Fruit fly (Drosophila melanogaster) whole organism, embryonic: ENCODE measurements around the gene CG33631.
A peak's percentile ranks its signal among the peaks of the same experiment; 100 is the strongest.

Experiments used
- ATbp ChIP-seq: fragments of 200-800 bp; sonication (Bioruptor generic); optimal IDR thresholded peaks from 2 replicates; lab custom pipeline; 2017; ENCODE audit warnings: missing biosample characterization, mild to moderate bottlenecking, missing genetic modification characterization, missing genetic modification reagents
- Ada2b ChIP-seq: fragments of 200-800 bp; sonication (Bioruptor generic); IDR thresholded peaks from 2 replicates; pipeline ENCODE4 v1.3.6; 2022; ENCODE audit warnings: missing biosample characterization, missing genetic modification characterization
- CG10209 ChIP-seq: fragments of 200-800 bp; sonication (Bioruptor generic); optimal IDR thresholded peaks from 3 replicates; lab custom pipeline; 2017; ENCODE audit warnings: missing biosample characterization, mild to moderate bottlenecking, missing genetic modification characterization, missing genetic modification reagents
- CG10321 ChIP-seq: fragments of 200-800 bp; sonication (Bioruptor generic); IDR thresholded peaks from 2 replicates; pipeline ENCODE4 v1.3.6; 2022; ENCODE audit warnings: missing biosample characterization, missing genetic modification characterization
- CG10543 ChIP-seq: fragments of 200-800 bp; sonication (Bioruptor generic); optimal IDR thresholded peaks from 3 replicates; lab custom pipeline; 2017; ENCODE audit warnings: missing biosample characterization, mild to moderate bottlenecking, missing genetic modification characterization, moderate library complexity
- CG10959 ChIP-seq: fragments of 200-800 bp; sonication (Bioruptor generic); IDR thresholded peaks from 2 replicates; pipeline ENCODE4 v1.3.6; 2022; ENCODE audit warnings: missing biosample characterization, missing genetic modification characterization
- CG11247 ChIP-seq: fragments of 200-800 bp; sonication (Bioruptor generic); IDR thresholded peaks from 2 replicates; pipeline ENCODE4 v1.3.6; 2022; ENCODE audit warnings: missing biosample characterization, missing genetic modification characterization
- CG16779 ChIP-seq: fragments of 200-800 bp; sonication (Bioruptor generic); IDR thresholded peaks from 2 replicates; pipeline ENCODE4 v1.3.6; 2022; ENCODE audit warnings: missing biosample characterization, missing genetic modification characterization
- CG18011 ChIP-seq: fragments of 200-800 bp; sonication (Bioruptor generic); optimal IDR thresholded peaks from 2 replicates; lab custom pipeline; 2017; ENCODE audit warnings: missing biosample characterization, missing genetic modification characterization, mild to moderate bottlenecking, moderate library complexity, missing genotype
- CG18476 ChIP-seq: fragments of 200-800 bp; sonication (Bioruptor generic); optimal IDR thresholded peaks from 2 replicates; lab custom pipeline; 2016; ENCODE audit warnings: missing biosample characterization, mild to moderate bottlenecking, missing genetic modification characterization
- CG2120 ChIP-seq: fragments of 200-800 bp; sonication (Bioruptor generic); optimal IDR thresholded peaks from 3 replicates; lab custom pipeline; 2016; ENCODE audit warnings: missing biosample characterization, missing genetic modification characterization
- CG2202 ChIP-seq: fragments of 200-800 bp; sonication (Bioruptor generic); optimal IDR thresholded peaks from 2 replicates; lab custom pipeline; 2018; ENCODE audit warnings: missing biosample characterization, mild to moderate bottlenecking, missing genetic modification characterization
- CG2678 ChIP-seq: fragments of 200-800 bp; sonication (Bioruptor generic); optimal IDR thresholded peaks from 3 replicates; lab custom pipeline; 2019; ENCODE audit warnings: missing biosample characterization, mild to moderate bottlenecking, missing genetic modification characterization, moderate library complexity
- CG32532 ChIP-seq: fragments of 200-800 bp; sonication (Bioruptor generic); IDR thresholded peaks from 2 replicates; pipeline ENCODE4 v1.3.6; 2022; ENCODE audit warnings: missing biosample characterization, missing genetic modification characterization
- CG34376 ChIP-seq: fragments of 200-800 bp; sonication (Bioruptor generic); optimal IDR thresholded peaks from 2 replicates; lab custom pipeline; 2018; ENCODE audit warnings: missing biosample characterization, mild to moderate bottlenecking, missing genetic modification characterization
- CG7556 ChIP-seq: fragments of 200-800 bp; sonication (Bioruptor generic); optimal IDR thresholded peaks from 2 replicates; lab custom pipeline; 2017; ENCODE audit warnings: missing biosample characterization, mild to moderate bottlenecking, missing genetic modification characterization
- CG8281 ChIP-seq: fragments of 200-800 bp; sonication (Bioruptor generic); optimal IDR thresholded peaks from 2 replicates; lab custom pipeline; 2018; ENCODE audit warnings: missing biosample characterization, mild to moderate bottlenecking, missing genetic modification characterization, moderate library complexity
- CrebB ChIP-seq: fragments of 200-800 bp; sonication (Bioruptor generic); optimal IDR thresholded peaks from 3 replicates; lab custom pipeline; 2018; ENCODE audit warnings: missing biosample characterization, mild to moderate bottlenecking, missing genetic modification characterization
- Deaf1 ChIP-seq: fragments of 200-800 bp; optimal IDR thresholded peaks from 3 replicates; lab custom pipeline; 2019; ENCODE audit warnings: missing biosample characterization, mild to moderate bottlenecking, missing genetic modification characterization, moderate library complexity
- GATAe ChIP-seq: fragments of 200-800 bp; sonication (Bioruptor generic); conservative IDR thresholded peaks from 2 replicates; pipeline ENCODE4 v1.3.6; 2022; ENCODE audit warnings: missing biosample characterization, missing genetic modification characterization
- Gsc ChIP-seq: fragments of 200-800 bp; sonication (Bioruptor generic); IDR thresholded peaks from 2 replicates; pipeline ENCODE4 v1.3.6; 2022; ENCODE audit warnings: missing biosample characterization, missing genetic modification characterization
- Xbp1 ChIP-seq: fragments of 200-800 bp; sonication (Bioruptor generic); optimal IDR thresholded peaks from 3 replicates; lab custom pipeline; 2016; ENCODE audit warnings: missing biosample characterization, mild to moderate bottlenecking, missing genetic modification characterization
- aop ChIP-seq: fragments of 200-800 bp; sonication (Bioruptor generic); IDR thresholded peaks from 2 replicates; pipeline ENCODE4 v1.3.6; 2022; ENCODE audit warnings: missing biosample characterization, missing genetic modification characterization
- bcd ChIP-seq: fragments of 200-800 bp; sonication (Bioruptor generic); optimal IDR thresholded peaks from 2 replicates; lab custom pipeline; 2017; ENCODE audit warnings: missing biosample characterization, mild to moderate bottlenecking, missing genetic modification characterization
- bowl ChIP-seq: fragments of 200-800 bp; sonication (Bioruptor generic); IDR thresholded peaks from 2 replicates; pipeline ENCODE4 v1.3.6; 2022; ENCODE audit warnings: missing biosample characterization, missing genetic modification characterization
- btn ChIP-seq: fragments of 200-800 bp; sonication (Bioruptor generic); optimal IDR thresholded peaks from 2 replicates; lab custom pipeline; 2016; ENCODE audit warnings: missing biosample characterization, missing genetic modification characterization
- disco-r ChIP-seq: fragments of 200-800 bp; sonication (Bioruptor generic); optimal IDR thresholded peaks from 2 replicates; lab custom pipeline; 2016; ENCODE audit warnings: missing biosample characterization, missing genetic modification characterization
- en ChIP-seq: fragments of 200-800 bp; sonication (Bioruptor generic); optimal IDR thresholded peaks from 2 replicates; lab custom pipeline; 2016; ENCODE audit warnings: missing biosample characterization, missing genetic modification characterization
- exex ChIP-seq: fragments of 200-800 bp; sonication (Bioruptor generic); optimal IDR thresholded peaks from 4 replicates; lab custom pipeline; 2018; ENCODE audit warnings: missing biosample characterization, mild to moderate bottlenecking, missing genetic modification characterization, moderate library complexity
- gce ChIP-seq: fragments of 200-800 bp; sonication (Bioruptor generic); IDR thresholded peaks from 3 replicates; pipeline ENCODE4 v1.3.6; 2022; ENCODE audit warnings: missing biosample characterization, missing genetic modification characterization
- grn ChIP-seq: fragments of 200-800 bp; sonication (Bioruptor generic); optimal IDR thresholded peaks from 3 replicates; lab custom pipeline; 2017; ENCODE audit warnings: missing biosample characterization, missing genetic modification characterization
- hkb ChIP-seq, 2 experiments: fragments of 200-800 bp in 1 of 2; fragments of >200 bp in 1 of 2; sonication (Bioruptor generic) in 1 of 2; IDR thresholded peaks in 1 of 2; optimal IDR thresholded peaks in 1 of 2; 2 replicates each; pipeline versions ENCODE4 v1.3.6 to Lab custom; 2017 to 2022; ENCODE audit warnings: missing biosample characterization in 1 of 2, missing genetic modification characterization in 1 of 2
- klu ChIP-seq: fragments of 200-800 bp; sonication (Bioruptor generic); IDR thresholded peaks from 2 replicates; pipeline ENCODE4 v1.3.6; 2022; ENCODE audit warnings: missing biosample characterization, missing genetic modification characterization
- mirr ChIP-seq: fragments of 200-800 bp; sonication (Bioruptor generic); optimal IDR thresholded peaks from 3 replicates; lab custom pipeline; 2018; ENCODE audit warnings: missing biosample characterization, mild to moderate bottlenecking, missing genetic modification characterization
- pb ChIP-seq: fragments of 200-800 bp; sonication (Bioruptor generic); optimal IDR thresholded peaks from 3 replicates; lab custom pipeline; 2016; ENCODE audit warnings: missing biosample characterization, missing genetic modification characterization
- pros ChIP-seq: fragments of 200-800 bp; sonication (Bioruptor generic); optimal IDR thresholded peaks from 3 replicates; lab custom pipeline; 2019; ENCODE audit warnings: missing biosample characterization, mild to moderate bottlenecking, missing genetic modification characterization, moderate library complexity
- rib ChIP-seq: fragments of 200-800 bp; sonication (Bioruptor generic); IDR thresholded peaks from 2 replicates; pipeline ENCODE4 v1.3.6; 2022; ENCODE audit warnings: missing biosample characterization, missing genetic modification characterization
- shn ChIP-seq: fragments of 200-800 bp; sonication (Bioruptor generic); optimal IDR thresholded peaks from 3 replicates; lab custom pipeline; 2016; ENCODE audit warnings: missing biosample characterization, missing genetic modification characterization
- sima ChIP-seq: fragments of 200-800 bp; sonication (Bioruptor generic); optimal IDR thresholded peaks from 2 replicates; lab custom pipeline; 2016; ENCODE audit warnings: missing biosample characterization, missing genetic modification characterization
- sug ChIP-seq: fragments of 200-800 bp; optimal IDR thresholded peaks from 2 replicates; lab custom pipeline; 2019; ENCODE audit warnings: missing biosample characterization, mild to moderate bottlenecking, missing genetic modification characterization, moderate library complexity
- tio ChIP-seq: fragments of 200-800 bp; sonication (Bioruptor generic); optimal IDR thresholded peaks from 2 replicates; lab custom pipeline; 2017; ENCODE audit warnings: missing biosample characterization, missing genetic modification characterization, inconsistent platforms
- vfl ChIP-seq: fragments of 200-800 bp; sonication (Bioruptor generic); optimal IDR thresholded peaks from 2 replicates; lab custom pipeline; 2016; ENCODE audit warnings: missing biosample characterization, missing genetic modification characterization
- zen ChIP-seq: fragments of 200-800 bp; sonication (Bioruptor generic); optimal IDR thresholded peaks from 3 replicates; lab custom pipeline; 2018; ENCODE audit warnings: missing biosample characterization, mild to moderate bottlenecking, missing genetic modification characterization, moderate library complexity
- zfh1 ChIP-seq: fragments of 200-800 bp; sonication (Bioruptor generic); IDR thresholded peaks from 3 replicates; pipeline ENCODE4 v1.3.6; 2022; ENCODE audit warnings: missing biosample characterization, missing genetic modification characterization

CG33631 gene

DNA sequence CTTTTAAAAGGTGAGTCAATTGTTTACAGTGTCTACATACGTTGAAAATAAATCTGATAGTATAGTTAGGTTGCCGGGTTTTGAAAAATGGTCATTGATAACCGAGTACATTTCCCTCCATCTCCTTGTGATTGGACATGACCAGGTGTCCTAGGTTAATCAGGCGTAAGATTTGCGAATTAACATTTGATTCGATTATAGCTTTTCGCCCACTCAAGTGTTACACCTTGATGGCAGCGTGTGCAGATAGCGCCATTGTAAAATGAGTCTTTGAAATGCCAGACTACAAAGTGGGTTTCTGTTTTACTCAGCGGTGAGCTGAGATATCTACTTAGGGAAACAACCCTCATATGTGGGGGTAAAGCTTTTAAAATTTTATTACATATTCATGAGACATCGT is 8.8 kb upstream of the CG33631 start:
- TF ChIP-seq zen (tag; lab: Kevin White, UChicago): no peak
- peak; percentile 34 for TF ChIP-seq CG2120 (GFP tag; lab: Kevin White, UChicago)
- TF ChIP-seq mirr: peak; percentile 82
- no peak for TF ChIP-seq CG11247
- peak; percentile 24 for TF ChIP-seq CG7556 (GFP tag; lab: Kevin White, UChicago)
- TF ChIP-seq exex (tag; lab: Kevin White, UChicago): peak; percentile 79
- no peak for TF ChIP-seq gce (GFP tag; lab: Robert Waterston, UW)
- peak; percentile 30 for TF ChIP-seq sug (tag; lab: Kevin White, UChicago)
- TF ChIP-seq sima (GFP tag; lab: Kevin White, UChicago): no peak

DNA sequence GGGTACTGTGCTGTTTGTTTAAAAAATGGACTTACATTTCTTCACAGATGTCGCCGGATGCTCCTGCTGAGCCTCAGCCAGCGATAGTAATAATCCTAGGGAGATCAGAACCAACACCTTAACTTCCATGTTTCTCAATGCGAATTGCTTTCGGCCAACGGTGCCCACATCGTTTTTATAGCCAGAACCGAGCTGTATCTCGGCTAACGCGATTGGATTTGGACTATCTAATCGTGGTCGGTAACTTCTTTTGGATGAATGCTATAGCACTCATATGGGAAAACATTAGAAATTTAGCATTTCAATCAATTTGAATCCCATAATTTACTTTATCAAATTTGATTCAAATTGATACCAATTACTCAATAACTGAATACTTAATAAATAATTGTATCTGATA is 7.9 kb upstream of the CG33631 start, which contains the start of gene Npc2d:
Npc2d (minus strand) TSS at position 133 of the 400 bp plus-strand sequence.
- TF ChIP-seq Deaf1: peak; percentile 57
- TF ChIP-seq GATAe (GFP tag; lab: Robert Waterston, UW): peak; percentile 44; the same call in 1 of the 2 replicates
- peak; percentile 24 for TF ChIP-seq exex (tag; lab: Kevin White, UChicago)
- no peak for TF ChIP-seq pb (GFP tag; lab: Kevin White, UChicago)
- TF ChIP-seq CG18011: peak; percentile 81

DNA sequence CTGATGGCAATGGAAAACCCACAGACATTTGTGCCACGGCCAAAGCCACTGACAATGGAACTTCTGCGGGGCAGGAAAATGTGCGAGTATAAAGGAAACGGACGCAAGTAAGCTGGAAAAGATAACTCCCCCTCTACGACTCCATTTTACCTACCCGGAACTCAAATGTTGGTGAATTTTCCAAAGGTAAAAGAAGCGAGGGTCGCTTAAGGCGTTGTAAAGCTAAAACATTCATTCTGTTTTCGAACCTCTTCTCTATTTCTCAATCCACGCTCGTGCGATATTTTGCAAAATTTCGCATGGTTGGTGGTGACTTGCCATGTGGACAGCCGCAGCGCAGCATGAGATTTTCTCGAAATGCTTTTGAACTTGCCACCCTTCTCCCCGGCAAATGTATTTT is 7.2 kb upstream of the CG33631 start:
- TF ChIP-seq CG2202 (tag; lab: Kevin White, UChicago): no peak
- TF ChIP-seq bcd (GFP tag; lab: Kevin White, UChicago): no peak
- no peak for TF ChIP-seq bowl
- no peak for TF ChIP-seq CG16779 (GFP tag; lab: Robert Waterston, UW)
- no peak for TF ChIP-seq rib
- TF ChIP-seq Xbp1 (GFP tag; lab: Kevin White, UChicago): no peak
- TF ChIP-seq tio (GFP tag; lab: Kevin White, UChicago): no peak
- TF ChIP-seq aop (GFP tag; lab: Robert Waterston, UW): no peak
- no peak for TF ChIP-seq CG2678
- TF ChIP-seq Ada2b (GFP tag; lab: Robert Waterston, UW): no peak
- no peak for TF ChIP-seq ATbp (GFP tag; lab: Kevin White, UChicago)
- no peak for TF ChIP-seq Gsc (GFP tag; lab: Robert Waterston, UW)
- TF ChIP-seq hkb (optimal IDR thresholded peaks at IDR 0.05; lab: Kevin White, UChicago): peak; percentile 65
- TF ChIP-seq hkb (GFP tag; IDR thresholded peaks at IDR 0.05; lab: Robert Waterston, UW): no peak
- peak; percentile 86 for TF ChIP-seq CG18476 (GFP tag; lab: Kevin White, UChicago)
- peak; percentile 56 for TF ChIP-seq pros (GFP tag; lab: Kevin White, UChicago)
- TF ChIP-seq CG32532 (GFP tag; lab: Robert Waterston, UW): no peak
- no peak for TF ChIP-seq CrebB
- 0 out of 2 replicates have a peak, but pooled peaks have one; percentile 8 for TF ChIP-seq CG10959 (GFP tag; lab: Robert Waterston, UW)

DNA sequence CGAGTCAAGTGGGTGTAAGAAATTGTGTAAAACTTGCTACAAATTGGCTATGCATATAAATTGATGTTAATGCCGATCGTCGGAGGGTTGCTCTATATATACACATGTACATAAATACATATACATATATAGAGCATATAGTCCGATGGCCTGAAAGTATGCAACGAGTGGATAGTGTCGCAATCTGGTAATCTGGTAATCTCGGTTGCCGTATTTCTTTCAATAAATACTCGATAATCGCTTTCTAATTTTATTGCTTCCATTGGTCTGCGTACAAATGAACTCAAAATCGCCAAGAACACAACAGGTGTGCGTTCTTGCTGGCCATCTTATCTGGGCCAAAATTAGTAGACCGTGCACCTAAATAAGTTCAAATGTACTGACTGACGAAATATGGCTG is 4.4 kb upstream of the CG33631 start:
- TF ChIP-seq CG8281 (tag; lab: Kevin White, UChicago) (peak; percentile 47), Ada2b (GFP tag; lab: Robert Waterston, UW) (no peak), CG10209 (GFP tag; lab: Kevin White, UChicago) (no peak), grn (peak; percentile 68), CG10321 (GFP tag; lab: Robert Waterston, UW) (no peak), en (GFP tag; lab: Kevin White, UChicago) (no peak), aop (GFP tag; lab: Robert Waterston, UW) (no peak), vfl (GFP tag; lab: Kevin White, UChicago) (no peak), btn (no peak), CG10543 (GFP tag; lab: Kevin White, UChicago) (no peak), exex (tag; lab: Kevin White, UChicago) (peak; percentile 96), zfh1 (GFP tag; lab: Robert Waterston, UW) (no peak), CG34376 (GFP tag; lab: Kevin White, UChicago) (peak; percentile 75), disco-r (no peak), shn (GFP tag; lab: Kevin White, UChicago) (no peak), CG10959 (GFP tag; lab: Robert Waterston, UW) (no peak), klu (GFP tag; lab: Robert Waterston, UW) (no peak)
